Fruit fly (Drosophila melanogaster) whole organism, embryonic: Measurements from ENCODE around the gene CG14569.
A peak's percentile ranks its signal among the peaks of the same experiment; 100 is the strongest.

ENCODE experiments used
- Atf6 ChIP-seq: fragments of 200-800 bp; sonication (Bioruptor generic); IDR thresholded peaks from 2 replicates; pipeline ENCODE4 v1.3.6; 2022; ENCODE audit warnings: missing biosample characterization, missing genetic modification characterization
- Awh ChIP-seq: fragments of 200-800 bp; sonication (Bioruptor generic); IDR thresholded peaks from 2 replicates; pipeline ENCODE4, ENCODE4 v1.3.6; 2022; ENCODE audit warnings: missing biosample characterization, missing genetic modification characterization
- CG10959 ChIP-seq: fragments of 200-800 bp; sonication (Bioruptor generic); IDR thresholded peaks from 2 replicates; pipeline ENCODE4 v1.3.6; 2022; ENCODE audit warnings: missing biosample characterization, missing genetic modification characterization
- CG11085 ChIP-seq: fragments of 200-800 bp; sonication (Bioruptor generic); IDR thresholded peaks from 2 replicates; pipeline ENCODE4 v1.3.6; 2022; ENCODE audit warnings: missing biosample characterization, missing genetic modification characterization
- CG13287 ChIP-seq: fragments of 200-800 bp; sonication (Bioruptor generic); IDR thresholded peaks from 2 replicates; pipeline ENCODE4 v1.3.6; 2022; ENCODE audit warnings: missing biosample characterization, missing genetic modification characterization; ENCODE audit not compliant: partially characterized antibody
- CG14014 ChIP-seq: fragments of 200-800 bp; sonication (Bioruptor generic); IDR thresholded peaks from 2 replicates; pipeline ENCODE4 v1.3.6; 2022; ENCODE audit warnings: missing biosample characterization, missing genetic modification characterization
- CG17186 ChIP-seq: fragments of 200-800 bp; sonication (Bioruptor generic); optimal IDR thresholded peaks from 3 replicates; lab custom pipeline; 2017; ENCODE audit warnings: missing biosample characterization, missing genetic modification reagents, missing genetic modification characterization
- CG17328 ChIP-seq: fragments of 200-800 bp; sonication (Bioruptor generic); IDR thresholded peaks from 2 replicates; pipeline ENCODE4 v1.3.6; 2022; ENCODE audit warnings: missing biosample characterization, missing genetic modification characterization
- CG31224 ChIP-seq: fragments of 200-800 bp; sonication (Bioruptor generic); IDR thresholded peaks from 2 replicates; pipeline ENCODE4 v1.3.6; 2022; ENCODE audit warnings: missing biosample characterization, missing genetic modification characterization
- CG32767 ChIP-seq: fragments of 200-800 bp; sonication (Bioruptor generic); IDR thresholded peaks from 2 replicates; pipeline ENCODE4 v1.3.6; 2022; ENCODE audit warnings: missing biosample characterization, missing genetic modification characterization
- CG5245 ChIP-seq: fragments of 200-800 bp; sonication (Bioruptor generic); optimal IDR thresholded peaks from 3 replicates; lab custom pipeline; 2016; ENCODE audit warnings: missing biosample characterization, missing genetic modification characterization
- CG7786 ChIP-seq: fragments of 200-800 bp; sonication (Bioruptor generic); optimal IDR thresholded peaks from 2 replicates; lab custom pipeline; 2016; ENCODE audit warnings: missing biosample characterization, missing genetic modification characterization
- CG9609 ChIP-seq: fragments of 200-800 bp; sonication (Bioruptor generic); optimal IDR thresholded peaks from 3 replicates; lab custom pipeline; 2016; ENCODE audit warnings: missing biosample characterization, missing genetic modification characterization
- CG9727 ChIP-seq: fragments of 200-800 bp; sonication (Bioruptor generic); optimal IDR thresholded peaks from 3 replicates; lab custom pipeline; 2017; ENCODE audit warnings: missing biosample characterization, mild to moderate bottlenecking, missing genetic modification characterization
- CrebB ChIP-seq: fragments of 200-800 bp; sonication (Bioruptor generic); optimal IDR thresholded peaks from 3 replicates; lab custom pipeline; 2018; ENCODE audit warnings: missing biosample characterization, mild to moderate bottlenecking, missing genetic modification characterization
- Dp ChIP-seq: fragments of 200-800 bp; sonication (Bioruptor generic); optimal IDR thresholded peaks from 2 replicates; lab custom pipeline; 2018; ENCODE audit warnings: missing biosample characterization, mild to moderate bottlenecking, missing genetic modification characterization, moderate library complexity
- H15 ChIP-seq: fragments of 200-800 bp; sonication (Bioruptor generic); IDR thresholded peaks from 3 replicates; pipeline ENCODE4 v1.3.6; 2022; ENCODE audit warnings: missing biosample characterization, missing genetic modification characterization
- HLH54F ChIP-seq: fragments of 200-800 bp; sonication (Bioruptor generic); optimal IDR thresholded peaks from 3 replicates; lab custom pipeline; 2016; ENCODE audit warnings: missing biosample characterization, missing genetic modification characterization
- Hand ChIP-seq: fragments of 200-800 bp; sonication (Bioruptor generic); optimal IDR thresholded peaks from 2 replicates; lab custom pipeline; 2017; ENCODE audit warnings: mild to moderate bottlenecking, missing biosample characterization, missing genetic modification reagents, missing genetic modification characterization
- Hey ChIP-seq: fragments of 200-800 bp; sonication (Bioruptor generic); optimal IDR thresholded peaks from 3 replicates; lab custom pipeline; 2018; ENCODE audit warnings: missing biosample characterization, mild to moderate bottlenecking, missing genetic modification characterization
- Mes4 ChIP-seq: fragments of 200-800 bp; sonication (Bioruptor generic); optimal IDR thresholded peaks from 2 replicates; lab custom pipeline; 2016; ENCODE audit warnings: missing biosample characterization, missing genetic modification characterization
- Ravus ChIP-seq: fragments of 200-800 bp; sonication (Bioruptor generic); IDR thresholded peaks from 2 replicates; pipeline ENCODE4 v1.3.6; 2022; ENCODE audit warnings: missing biosample characterization, missing genetic modification characterization
- Taf1 ChIP-seq: fragments of 200-800 bp; sonication (Bioruptor generic); IDR thresholded peaks from 2 replicates; pipeline ENCODE4 v1.3.6; 2022; ENCODE audit warnings: missing biosample characterization, missing genetic modification characterization
- YL-1 ChIP-seq: fragments of 200-800 bp; sonication (Bioruptor generic); optimal IDR thresholded peaks from 3 replicates; lab custom pipeline; 2017; ENCODE audit warnings: missing biosample characterization, mild to moderate bottlenecking, missing genetic modification characterization
- ab ChIP-seq: fragments of 200-800 bp; sonication (Bioruptor generic); optimal IDR thresholded peaks from 2 replicates; lab custom pipeline; 2016; ENCODE audit warnings: missing biosample characterization, missing genetic modification characterization
- ato ChIP-seq: fragments of 200-800 bp; sonication (Bioruptor generic); IDR thresholded peaks from 2 replicates; pipeline ENCODE4 v1.3.6; 2022; ENCODE audit warnings: missing biosample characterization, missing genetic modification characterization; ENCODE audit not compliant: partially characterized antibody
- bab2 ChIP-seq: fragments of 200-800 bp; sonication (Bioruptor generic); optimal IDR thresholded peaks from 2 replicates; lab custom pipeline; 2016; ENCODE audit warnings: missing biosample characterization, missing genetic modification characterization
- chinmo ChIP-seq: fragments of 200-800 bp; sonication (Bioruptor generic); IDR thresholded peaks from 4 replicates; pipeline ENCODE4 v1.3.6; 2022; ENCODE audit warnings: missing biosample characterization, missing genetic modification characterization; ENCODE audit not compliant: partially characterized antibody
- da ChIP-seq: fragments of 200-800 bp; sonication (Bioruptor generic); optimal IDR thresholded peaks from 2 replicates; lab custom pipeline; 2016; ENCODE audit warnings: missing biosample characterization, missing genetic modification characterization
- ewg ChIP-seq: fragments of 200-800 bp; sonication (Bioruptor generic); optimal IDR thresholded peaks from 3 replicates; lab custom pipeline; 2017; ENCODE audit warnings: mild to moderate bottlenecking, missing biosample characterization, missing genetic modification reagents, missing genetic modification characterization
- exex ChIP-seq: fragments of 200-800 bp; sonication (Bioruptor generic); optimal IDR thresholded peaks from 4 replicates; lab custom pipeline; 2018; ENCODE audit warnings: missing biosample characterization, mild to moderate bottlenecking, missing genetic modification characterization, moderate library complexity
- gt ChIP-seq: fragments of 200-800 bp; sonication (Bioruptor generic); IDR thresholded peaks from 2 replicates; pipeline ENCODE4 v1.3.6; 2022; ENCODE audit warnings: missing biosample characterization, missing genetic modification characterization
- hbn ChIP-seq: fragments of 200-800 bp; sonication (Bioruptor generic); IDR thresholded peaks from 2 replicates; pipeline ENCODE4 v1.3.6; 2022; ENCODE audit warnings: missing biosample characterization, missing genetic modification characterization; ENCODE audit not compliant: partially characterized antibody
- ind ChIP-seq: fragments of 200-800 bp; sonication (Bioruptor generic); optimal IDR thresholded peaks from 3 replicates; lab custom pipeline; 2016; ENCODE audit warnings: missing biosample characterization, missing genetic modification characterization
- jigr1 ChIP-seq: fragments of 200-800 bp; sonication (Bioruptor generic); IDR thresholded peaks from 3 replicates; pipeline ENCODE4 v1.3.6; 2022; ENCODE audit warnings: missing biosample characterization, missing genetic modification characterization
- kni ChIP-seq: fragments of 200-800 bp; sonication (Bioruptor generic); optimal IDR thresholded peaks from 3 replicates; lab custom pipeline; 2017; ENCODE audit warnings: mild to moderate bottlenecking, missing biosample characterization, missing genetic modification reagents, missing genetic modification characterization
- knrl ChIP-seq: fragments of 200-800 bp; sonication (Bioruptor generic); IDR thresholded peaks from 3 replicates; pipeline ENCODE4 v1.3.6; 2022; ENCODE audit warnings: missing biosample characterization, missing genetic modification characterization; ENCODE audit not compliant: partially characterized antibody
- otp ChIP-seq: fragments of 200-800 bp; sonication (Bioruptor generic); IDR thresholded peaks from 3 replicates; pipeline ENCODE4, ENCODE4 v1.3.6; 2022; ENCODE audit warnings: missing biosample characterization, missing genetic modification characterization
- phol ChIP-seq: fragments of 200-800 bp; sonication (Bioruptor generic); optimal IDR thresholded peaks from 3 replicates; lab custom pipeline; 2018; ENCODE audit warnings: missing biosample characterization, mild to moderate bottlenecking, missing genetic modification characterization, moderate library complexity
- run ChIP-seq: fragments of 200-800 bp; sonication (Bioruptor generic); optimal IDR thresholded peaks from 3 replicates; lab custom pipeline; 2018; ENCODE audit warnings: missing biosample characterization, mild to moderate bottlenecking, missing genetic modification characterization
- sna ChIP-seq: fragments of 200-800 bp; sonication (Bioruptor generic); IDR thresholded peaks from 2 replicates; pipeline ENCODE4 v1.3.6; 2022; ENCODE audit warnings: missing biosample characterization, missing genetic modification characterization; ENCODE audit not compliant: partially characterized antibody
- so ChIP-seq: fragments of 200-800 bp; sonication (Bioruptor generic); IDR thresholded peaks from 3 replicates; pipeline ENCODE4 v1.3.6; 2022; ENCODE audit warnings: missing biosample characterization, missing genetic modification characterization
- stwl ChIP-seq: fragments of 200-800 bp; sonication (Bioruptor generic); optimal IDR thresholded peaks from 3 replicates; lab custom pipeline; 2018; ENCODE audit warnings: missing biosample characterization, mild to moderate bottlenecking, missing genetic modification characterization, moderate library complexity
- trem ChIP-seq: fragments of 200-800 bp; optimal IDR thresholded peaks from 3 replicates; lab custom pipeline; 2019; ENCODE audit warnings: missing biosample characterization, mild to moderate bottlenecking, missing genetic modification characterization, moderate library complexity
- vvl ChIP-seq: fragments of 200-800 bp; sonication (Bioruptor generic); IDR thresholded peaks from 2 replicates; pipeline ENCODE4 v1.3.6; 2022; ENCODE audit warnings: missing biosample characterization, missing genetic modification characterization
- zen ChIP-seq: fragments of 200-800 bp; sonication (Bioruptor generic); optimal IDR thresholded peaks from 3 replicates; lab custom pipeline; 2018; ENCODE audit warnings: missing biosample characterization, mild to moderate bottlenecking, missing genetic modification characterization, moderate library complexity

Gene CG14569

DNA sequence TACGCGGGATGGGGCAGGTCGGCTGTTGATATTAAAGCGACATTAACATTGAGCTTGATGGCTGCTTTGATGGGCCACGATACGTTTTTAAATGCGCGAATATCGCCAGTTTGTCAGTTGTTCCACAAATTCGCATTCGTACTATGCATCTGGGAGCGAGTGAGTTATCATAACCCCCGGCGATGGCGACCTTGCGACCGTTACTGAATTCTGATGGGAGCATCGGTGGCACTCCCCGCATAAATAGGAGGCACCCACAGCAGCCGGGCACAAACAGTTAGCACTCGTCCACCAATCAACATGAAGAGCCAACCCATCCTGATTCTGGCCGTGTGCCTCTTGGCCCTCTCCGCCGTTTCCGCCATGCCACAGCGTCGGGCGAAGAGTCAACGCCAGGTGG, 25.5 kb upstream of the CG14569 start, which contains the start of gene CG14564:
CG14564 (plus strand) TSS at position 301 of the 400 bp plus-strand sequence.
- TF ChIP-seq CG11085 (GFP tag; lab: Robert Waterston, UW) (no peak), HLH54F (GFP tag; lab: Kevin White, UChicago) (no peak), zen (no peak), CG32767 (no peak), hbn (no peak), trem (no peak)

DNA sequence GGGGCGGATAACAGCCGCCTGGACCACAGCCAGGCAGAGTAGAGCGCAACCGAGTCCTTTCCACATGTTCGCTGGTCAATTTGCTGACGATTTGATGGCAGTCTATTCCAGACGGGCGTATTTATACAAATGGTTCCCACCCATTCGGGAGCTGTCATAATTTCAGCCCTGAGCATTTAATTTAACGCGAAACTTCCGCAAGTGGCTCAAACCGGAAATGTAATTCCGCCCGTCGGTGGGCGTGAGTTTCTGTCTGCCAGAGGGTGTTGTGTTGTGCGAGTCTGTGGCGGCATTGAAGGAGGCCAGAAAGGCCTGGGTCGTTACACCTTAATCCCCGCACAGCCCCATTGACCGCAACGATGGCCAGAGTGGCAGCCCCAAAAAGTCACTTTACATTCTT, 12.8 kb upstream of the CG14569 start, which contains the start of gene CG14565:
CG14565 (minus strand) TSS at position 101 of the 400 bp plus-strand sequence.
- TF ChIP-seq ind (GFP tag; lab: Kevin White, UChicago) = no peak
- TF ChIP-seq Dp (GFP tag; lab: Kevin White, UChicago) = no peak
- no peak for TF ChIP-seq ab
- no peak for TF ChIP-seq ato (GFP tag; lab: Robert Waterston, UW)
- no peak for TF ChIP-seq CG13287 (GFP tag; lab: Robert Waterston, UW)
- no peak for TF ChIP-seq Awh (GFP tag; lab: Robert Waterston, UW)
- no peak for TF ChIP-seq CG17186
- no peak for TF ChIP-seq CG9609 (GFP tag; lab: Kevin White, UChicago)
- TF ChIP-seq Taf1 = no peak
- no peak for TF ChIP-seq Atf6 (GFP tag; lab: Robert Waterston, UW)
- TF ChIP-seq run (tag; lab: Kevin White, UChicago) = no peak
- TF ChIP-seq Hand = no peak
- TF ChIP-seq CrebB (tag; lab: Kevin White, UChicago) = no peak
- TF ChIP-seq knrl (GFP tag; lab: Robert Waterston, UW) = no peak
- no peak for TF ChIP-seq bab2 (GFP tag; lab: Kevin White, UChicago)
- no peak for TF ChIP-seq stwl (tag; lab: Kevin White, UChicago)
- no peak for TF ChIP-seq CG10959 (GFP tag; lab: Robert Waterston, UW)
- no peak for TF ChIP-seq jigr1 (GFP tag; lab: Robert Waterston, UW)

DNA sequence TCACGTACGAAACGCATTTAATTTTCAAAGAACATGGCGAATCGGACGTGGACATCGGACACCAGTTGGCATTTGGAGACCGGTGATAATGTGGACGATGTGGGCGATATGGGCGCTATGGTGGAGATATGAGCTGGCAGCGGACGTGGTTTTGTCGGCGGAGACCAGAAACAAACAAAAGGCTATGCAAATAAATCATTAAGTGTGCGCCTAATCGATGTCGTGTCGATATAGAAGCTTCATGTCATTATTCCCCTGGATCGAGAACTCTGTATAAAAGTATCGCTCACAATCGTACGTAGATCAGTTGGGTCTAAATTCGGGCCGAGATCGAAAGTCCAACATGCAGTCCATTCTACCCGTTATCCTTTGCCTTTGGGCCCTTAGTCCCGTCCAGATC, 9.9 kb upstream of the CG14569 start, which contains the start of gene CG14572:
CG14572 (plus strand) TSS at position 301 of the 400 bp plus-strand sequence.
- TF ChIP-seq Hey (no peak), vvl (peak; percentile 18; the same call in 1 of the 2 replicates), kni (peak; percentile 37), chinmo (GFP tag; lab: Robert Waterston, UW) (0 out of 4 replicates have a peak, but pooled peaks have one; percentile 37)

DNA sequence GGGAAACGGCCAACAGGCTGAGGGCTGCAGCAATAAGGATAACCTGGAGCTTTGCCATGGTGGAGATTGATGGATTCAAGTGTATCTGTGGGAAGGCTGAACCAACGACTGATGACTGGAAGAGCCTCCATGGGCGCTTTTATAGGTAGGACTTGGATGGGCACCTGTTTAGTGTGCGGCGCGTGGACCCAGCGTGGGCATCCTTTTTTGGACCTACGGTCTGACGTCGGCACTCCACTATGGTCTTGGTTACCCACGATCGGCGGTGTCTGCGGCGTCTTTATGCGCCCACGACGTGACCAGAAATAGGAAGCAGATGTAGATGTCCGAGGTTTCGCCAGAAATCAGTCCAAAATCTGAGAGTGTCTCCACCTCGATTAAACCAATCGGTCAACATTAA, 8.9 kb upstream of the CG14569 start, which contains the start of gene CG14566:
CG14566 (minus strand) TSS at position 101 of the 400 bp plus-strand sequence.
- TF ChIP-seq otp (GFP tag; lab: Robert Waterston, UW) = no peak
- no peak for TF ChIP-seq so
- TF ChIP-seq CG7786 (GFP tag; lab: Kevin White, UChicago) = no peak
- TF ChIP-seq Ravus (GFP tag; lab: Robert Waterston, UW) = no peak
- TF ChIP-seq CG9727 (GFP tag; lab: Kevin White, UChicago) = no peak
- no peak for TF ChIP-seq CG17328 (GFP tag; lab: Robert Waterston, UW)
- no peak for TF ChIP-seq ewg (GFP tag; lab: Kevin White, UChicago)
- no peak for TF ChIP-seq CG31224 (GFP tag; lab: Robert Waterston, UW)
- TF ChIP-seq da (GFP tag; lab: Kevin White, UChicago) = no peak
- no peak for TF ChIP-seq gt (GFP tag; lab: Robert Waterston, UW)
- TF ChIP-seq sna (GFP tag; lab: Robert Waterston, UW) = no peak
- TF ChIP-seq CG14014 (GFP tag; lab: Robert Waterston, UW) = no peak
- no peak for TF ChIP-seq H15 (GFP tag; lab: Robert Waterston, UW)
- TF ChIP-seq CG5245 (GFP tag; lab: Kevin White, UChicago) = no peak
- TF ChIP-seq YL-1 = no peak
- no peak for TF ChIP-seq Mes4 (GFP tag; lab: Kevin White, UChicago)
- TF ChIP-seq phol (tag; lab: Kevin White, UChicago) = no peak
- no peak for TF ChIP-seq exex (tag; lab: Kevin White, UChicago)
- TF ChIP-seq, all 482 proteins: peak for 0
